Worm (Caenorhabditis elegans) whole organism, early embryonic: ENCODE data around the gene swsn-4.

Experiments used
- F13C5.2 ChIP-seq: sonication (generic microtip); optimal IDR thresholded peaks from 2 replicates; lab custom pipeline; 2017; ENCODE audit warnings: mild to moderate bottlenecking, missing genetic modification characterization, inconsistent platforms, missing compliant biosample characterization
- ama-1 ChIP-seq: fragments of 150-350 bp; optimal IDR thresholded peaks from 2 replicates; lab custom pipeline; 2014
- ceh-13 ChIP-seq: fragments of 200-800 bp; sonication (Bioruptor generic); optimal IDR thresholded peaks from 2 replicates; lab custom pipeline; 2018; ENCODE audit warnings: mild to moderate bottlenecking, missing genetic modification characterization, missing compliant biosample characterization
- ets-7 ChIP-seq: sonication (generic microtip); optimal IDR thresholded peaks from 2 replicates; lab custom pipeline; 2016; ENCODE audit warnings: missing genotype, missing genetic modification characterization, missing compliant biosample characterization
- flt-1 ChIP-seq: fragments of 200-800 bp; sonication (Bioruptor generic); IDR thresholded peaks from 2 replicates; pipeline ENCODE4 v1.3.6; 2022; ENCODE audit warnings: missing genetic modification characterization, missing compliant biosample characterization
- hmbx-1 ChIP-seq: sonication (generic microtip); optimal IDR thresholded peaks from 2 replicates; lab custom pipeline; 2016; ENCODE audit warnings: mild to moderate bottlenecking, missing genetic modification characterization, missing compliant biosample characterization
- hmg-4 ChIP-seq: fragments of 200-800 bp; sonication (Bioruptor generic); optimal IDR thresholded peaks from 2 replicates; lab custom pipeline; 2018; ENCODE audit warnings: mild to moderate bottlenecking, missing genetic modification characterization, missing compliant biosample characterization
- hnd-1 ChIP-seq: sonication (generic microtip); optimal IDR thresholded peaks from 2 replicates; lab custom pipeline; 2016; ENCODE audit warnings: missing genetic modification characterization, missing compliant biosample characterization
- pes-1 ChIP-seq: fragments of 200-800 bp; sonication (Bioruptor generic); IDR thresholded peaks from 2 replicates; pipeline ENCODE4 v1.3.6; 2022; ENCODE audit warnings: missing genetic modification reagents, missing genetic modification characterization, missing compliant biosample characterization
- scrt-1 ChIP-seq: fragments of 200-800 bp; sonication (Bioruptor generic); IDR thresholded peaks from 2 replicates; pipeline ENCODE4 v1.3.6; 2022; ENCODE audit warnings: missing genetic modification characterization, missing compliant biosample characterization
- tbx-11 ChIP-seq: fragments of 200-800 bp; sonication (Bioruptor generic); IDR thresholded peaks from 2 replicates; pipeline ENCODE4 v1.3.6; 2022; ENCODE audit warnings: missing genetic modification characterization, missing compliant biosample characterization
- tbx-37 ChIP-seq: fragments of 200-800 bp; sonication (Bioruptor generic); conservative IDR thresholded peaks from 2 replicates; pipeline ENCODE4 v1.3.6; 2022; ENCODE audit warnings: missing genetic modification reagents, missing genetic modification characterization, missing compliant biosample characterization

- no peak for TF ChIP-seq ama-1 (lab: Kevin White, UChicago)
- no peak for TF ChIP-seq tbx-37
- TF ChIP-seq hmbx-1: no peak
- TF ChIP-seq scrt-1: no peak
- TF ChIP-seq hmg-4 (GFP tag; lab: Kevin White, UChicago): no peak
- TF ChIP-seq pes-1 (GFP tag; lab: Robert Waterston, UW): no peak
- TF ChIP-seq flt-1 (GFP tag; lab: Robert Waterston, UW): no peak
- TF ChIP-seq F13C5.2: no peak
- TF ChIP-seq tbx-11 (GFP tag; lab: Robert Waterston, UW): no peak
- no peak for TF ChIP-seq ets-7 (tag; lab: Kevin White, UChicago)
- TF ChIP-seq hnd-1 (tag; lab: Kevin White, UChicago): no peak
- TF ChIP-seq ceh-13: no peak
These were observed 36.6 kb downstream of the swsn-4 start, which contains the start of gene fbxb-9 for ce11 chrIV:11162451-11162850.
